Worm (Caenorhabditis elegans) whole organism, L2 larva: ENCODE measurements around the gene Y53F4B.12.
A peak's percentile ranks its signal among the peaks of the same experiment; 100 is the strongest.

ENCODE experiments used
- F13H6.1 ChIP-seq: sonication (generic microtip); optimal IDR thresholded peaks from 2 replicates; lab custom pipeline; 2016; ENCODE audit warnings: missing genetic modification characterization, missing compliant biosample characterization
- Y55F3AM.14 ChIP-seq: fragments of 200-800 bp; sonication (Bioruptor generic); optimal IDR thresholded peaks from 2 replicates; lab custom pipeline; 2018; ENCODE audit warnings: mild to moderate bottlenecking, missing genetic modification characterization, missing compliant biosample characterization
- ZK546.5 ChIP-seq: sonication (generic microtip); optimal IDR thresholded peaks from 2 replicates; lab custom pipeline; 2017; ENCODE audit warnings: missing biosample characterization, missing genetic modification characterization
- aly-2 ChIP-seq: fragments of 150-350 bp; optimal IDR thresholded peaks from 2 replicates; lab custom pipeline; 2014; ENCODE audit warnings: missing biosample characterization, missing genetic modification characterization
- crh-2 ChIP-seq: sonication (generic microtip); optimal IDR thresholded peaks from 2 replicates; lab custom pipeline; 2017; ENCODE audit warnings: missing biosample characterization, missing genetic modification characterization
- egl-27 ChIP-seq: sonication (generic microtip); optimal IDR thresholded peaks from 3 replicates; lab custom pipeline; 2017; ENCODE audit warnings: missing biosample characterization, missing genetic modification reagents, missing genetic modification characterization
- elt-1 ChIP-seq: fragments of 150-350 bp; optimal IDR thresholded peaks from 2 replicates; lab custom pipeline; 2014; ENCODE audit warnings: missing biosample characterization, missing genetic modification characterization
- elt-3 ChIP-seq: sonication (generic microtip); optimal IDR thresholded peaks from 2 replicates; lab custom pipeline; 2017; ENCODE audit warnings: missing biosample characterization, missing genetic modification characterization
- fos-1 ChIP-seq: fragments of 150-350 bp; optimal IDR thresholded peaks from 2 replicates; lab custom pipeline; 2014; ENCODE audit warnings: missing biosample characterization, missing genetic modification characterization
- gmeb-1 ChIP-seq: fragments of 150-350 bp; optimal IDR thresholded peaks from 2 replicates; lab custom pipeline; 2014; ENCODE audit warnings: missing biosample characterization, missing genetic modification characterization
- lin-11 ChIP-seq: fragments of 150-350 bp; sonication (generic microtip); optimal IDR thresholded peaks from 2 replicates; lab custom pipeline; 2014; ENCODE audit warnings: missing biosample characterization, missing genetic modification characterization, inconsistent platforms, mixed read lengths
- lin-13 ChIP-seq: fragments of 150-350 bp; optimal IDR thresholded peaks from 2 replicates; lab custom pipeline; 2014; ENCODE audit warnings: missing biosample characterization, missing genetic modification reagents, missing genetic modification characterization
- lsy-2 ChIP-seq, 2 experiments: fragments of 150-350 bp in 1 of 2; sonication (generic microtip) in 1 of 2; optimal IDR thresholded peaks; 2 replicates each; lab custom pipeline; 2014 to 2017; ENCODE audit warnings: missing biosample characterization in 2 of 2, missing genetic modification characterization in 2 of 2
- mab-5 ChIP-seq: fragments of 150-350 bp; optimal IDR thresholded peaks from 2 replicates; lab custom pipeline; 2014; ENCODE audit warnings: missing biosample characterization, missing genetic modification characterization
- mbf-1 ChIP-seq: sonication (generic microtip); optimal IDR thresholded peaks from 2 replicates; lab custom pipeline; 2017; ENCODE audit warnings: missing biosample characterization, missing genetic modification characterization
- mdl-1 ChIP-seq, 2 experiments: fragments of 150-350 bp in 1 of 2; sonication (generic microtip) in 1 of 2; optimal IDR thresholded peaks; 2 replicates each; lab custom pipeline; 2017; ENCODE audit warnings: missing biosample characterization in 2 of 2, missing genetic modification characterization in 2 of 2
- nhr-10 ChIP-seq: sonication (generic microtip); optimal IDR thresholded peaks from 2 replicates; lab custom pipeline; 2017; ENCODE audit warnings: missing biosample characterization, missing genetic modification characterization
- nhr-11 ChIP-seq: fragments of 150-350 bp; optimal IDR thresholded peaks from 2 replicates; lab custom pipeline; 2014; ENCODE audit warnings: missing biosample characterization, missing genetic modification characterization
- nhr-129 ChIP-seq: fragments of 150-350 bp; optimal IDR thresholded peaks from 2 replicates; lab custom pipeline; 2014; ENCODE audit warnings: missing biosample characterization, missing genetic modification characterization
- nhr-21 ChIP-seq: fragments of 150-350 bp; optimal IDR thresholded peaks from 2 replicates; lab custom pipeline; 2014; ENCODE audit warnings: missing biosample characterization, missing genetic modification characterization
- nhr-237 ChIP-seq: fragments of 150-350 bp; optimal IDR thresholded peaks from 2 replicates; lab custom pipeline; 2014; ENCODE audit warnings: missing biosample characterization, missing genetic modification characterization
- nhr-25 ChIP-seq: fragments of 150-350 bp; sonication (generic microtip); optimal IDR thresholded peaks from 3 replicates; lab custom pipeline; 2014; ENCODE audit warnings: missing biosample characterization, missing genetic modification characterization
- nhr-6 ChIP-seq: fragments of 150-350 bp; optimal IDR thresholded peaks from 2 replicates; lab custom pipeline; 2014; ENCODE audit warnings: missing biosample characterization, missing genetic modification characterization
- peb-1 ChIP-seq: fragments of 150-350 bp; optimal IDR thresholded peaks from 2 replicates; lab custom pipeline; 2014; ENCODE audit warnings: missing biosample characterization, missing genetic modification characterization
- sem-4 ChIP-seq: fragments of 150-350 bp; optimal IDR thresholded peaks from 2 replicates; lab custom pipeline; 2014; ENCODE audit warnings: missing biosample characterization, missing genetic modification reagents, missing genetic modification characterization
- sma-9 ChIP-seq, 2 experiments: fragments of 150-350 bp in 1 of 2; sonication (generic microtip) in 1 of 2; optimal IDR thresholded peaks; 2 replicates each; lab custom pipeline; 2014 to 2016; ENCODE audit warnings: missing genetic modification characterization in 2 of 2, mild to moderate bottlenecking in 1 of 2, missing biosample characterization in 1 of 2, missing compliant biosample characterization in 1 of 2, missing genetic modification reagents in 1 of 2, moderate library complexity in 1 of 2
- snpc-4 ChIP-seq: fragments of 150-350 bp; optimal IDR thresholded peaks from 2 replicates; lab custom pipeline; 2014; ENCODE audit warnings: missing biosample characterization, missing genetic modification characterization
- unc-39 ChIP-seq: fragments of 150-350 bp; optimal IDR thresholded peaks from 2 replicates; lab custom pipeline; 2014; ENCODE audit warnings: missing biosample characterization, missing genetic modification characterization
- unc-62 ChIP-seq: fragments of 150-350 bp; optimal IDR thresholded peaks from 2 replicates; lab custom pipeline; 2014; ENCODE audit warnings: missing biosample characterization, missing genetic modification reagents, missing genetic modification characterization
- ztf-1 ChIP-seq: fragments of 200-800 bp; sonication (Bioruptor generic); conservative IDR thresholded peaks from 2 replicates; pipeline ENCODE4 v1.3.6; 2022; ENCODE audit warnings: missing genetic modification characterization, missing compliant biosample characterization
- ztf-11 ChIP-seq: sonication (generic microtip); optimal IDR thresholded peaks from 2 replicates; lab custom pipeline; 2017; ENCODE audit warnings: missing biosample characterization, missing genetic modification characterization
- ztf-4 ChIP-seq: fragments of 150-350 bp; optimal IDR thresholded peaks from 2 replicates; lab custom pipeline; 2014; ENCODE audit warnings: missing biosample characterization, missing genetic modification characterization

The Y53F4B.12 gene

ce11 chrII:15010366-15011235 lies 8.4 kb upstream of the Y53F4B.12 start, which contains the start of the genes Y53F4B.9 and Y53F4B.11 (continued):
- TF ChIP-seq mab-5 (tag; lab: Kevin White, UChicago) (peak; percentile 67), nhr-6 (no peak), unc-39 (tag; lab: Kevin White, UChicago) (no peak), nhr-10 (tag; lab: Kevin White, UChicago) (no peak), nhr-237 (tag; lab: Kevin White, UChicago) (no peak), egl-27 (tag; lab: Kevin White, UChicago) (no peak), ztf-1 (GFP tag; lab: Robert Waterston, UW) (no peak), unc-62 (GFP tag; lab: Kevin White, UChicago) (no peak), lin-13 (GFP tag; lab: Kevin White, UChicago) (peak; percentile 84), mbf-1 (no peak), nhr-21 (tag; lab: Kevin White, UChicago) (peak; percentile 58), lsy-2 (tag; optimal IDR thresholded peaks at IDR 0.05; lab: Kevin White, UChicago) (peak; percentile 78 to 87), ztf-4 (tag; lab: Kevin White, UChicago) (no peak), mdl-1 (tag; optimal IDR thresholded peaks at IDR 0.05; lab: Kevin White, UChicago) (no peak), F13H6.1 (tag; lab: Kevin White, UChicago) (peak; percentile 62), sma-9 (GFP tag; optimal IDR thresholded peaks at IDR 0.05; lab: Kevin White, UChicago) (peak; percentile 50), sma-9 (tag; optimal IDR thresholded peaks at IDR 0.05; lab: Kevin White, UChicago) (no peak), elt-1 (tag; lab: Kevin White, UChicago) (no peak), snpc-4 (tag; lab: Kevin White, UChicago) (peak; percentile 88), ZK546.5 (tag; lab: Kevin White, UChicago) (peak; percentile 17), crh-2 (tag; lab: Kevin White, UChicago) (peak; percentile 82), nhr-11 (tag; lab: Kevin White, UChicago) (no peak), ztf-11 (tag; lab: Kevin White, UChicago) (no peak), aly-2 (tag; lab: Kevin White, UChicago) (no peak), Y55F3AM.14 (GFP tag; lab: Kevin White, UChicago) (no peak)

- TF ChIP-seq elt-1 (tag; lab: Kevin White, UChicago) = no peak
- TF ChIP-seq sma-9 (GFP tag; optimal IDR thresholded peaks at IDR 0.05; lab: Kevin White, UChicago) = no peak
- no peak for TF ChIP-seq sma-9 (tag; optimal IDR thresholded peaks at IDR 0.05; lab: Kevin White, UChicago)
- TF ChIP-seq unc-62 (GFP tag; lab: Kevin White, UChicago) = no peak
- TF ChIP-seq lin-11 (tag; lab: Kevin White, UChicago) = no peak
- no peak for TF ChIP-seq ztf-1 (GFP tag; lab: Robert Waterston, UW)
- no peak for TF ChIP-seq mbf-1
- no peak for TF ChIP-seq sem-4 (tag; lab: Kevin White, UChicago)
- no peak for TF ChIP-seq aly-2 (tag; lab: Kevin White, UChicago)
- no peak for TF ChIP-seq unc-39 (tag; lab: Kevin White, UChicago)
- no peak for TF ChIP-seq nhr-10 (tag; lab: Kevin White, UChicago)
- TF ChIP-seq ztf-11 (tag; lab: Kevin White, UChicago) = no peak
These were observed 4.6 kb upstream of the Y53F4B.12 start, which contains the start of gene Y53F4B.51 for ce11 chrII:15014380-15014779. Gene Y53F4B.51, minus strand, starts transcription at chrII:15014442.

ce11 chrII:15015669-15016068 lies 3.4 kb upstream of the Y53F4B.12 start:
- no peak for TF ChIP-seq fos-1 (tag; lab: Kevin White, UChicago)
- TF ChIP-seq F13H6.1 (tag; lab: Kevin White, UChicago) = no peak
- no peak for TF ChIP-seq gmeb-1 (tag; lab: Kevin White, UChicago)
- TF ChIP-seq nhr-237 (tag; lab: Kevin White, UChicago) = no peak
- TF ChIP-seq nhr-129 (tag; lab: Kevin White, UChicago) = no peak
- TF ChIP-seq aly-2 (tag; lab: Kevin White, UChicago) = no peak
- no peak for TF ChIP-seq sem-4 (tag; lab: Kevin White, UChicago)
- no peak for TF ChIP-seq mab-5 (tag; lab: Kevin White, UChicago)
- TF ChIP-seq nhr-11 (tag; lab: Kevin White, UChicago) = no peak
- no peak for TF ChIP-seq peb-1
- TF ChIP-seq elt-3 (tag; lab: Kevin White, UChicago) = no peak
- no peak for TF ChIP-seq nhr-25 (tag; lab: Kevin White, UChicago)
- no peak for TF ChIP-seq sma-9 (GFP tag; optimal IDR thresholded peaks at IDR 0.05; lab: Kevin White, UChicago)
- TF ChIP-seq sma-9 (tag; optimal IDR thresholded peaks at IDR 0.05; lab: Kevin White, UChicago) = no peak
- TF ChIP-seq ztf-11 (tag; lab: Kevin White, UChicago) = no peak
- TF ChIP-seq nhr-21 (tag; lab: Kevin White, UChicago) = no peak
